Fruit fly (Drosophila melanogaster): Measurements from ENCODE around the gene MnM.
A peak's percentile ranks its signal among the peaks of the same experiment; 100 is the strongest.

DNA sequence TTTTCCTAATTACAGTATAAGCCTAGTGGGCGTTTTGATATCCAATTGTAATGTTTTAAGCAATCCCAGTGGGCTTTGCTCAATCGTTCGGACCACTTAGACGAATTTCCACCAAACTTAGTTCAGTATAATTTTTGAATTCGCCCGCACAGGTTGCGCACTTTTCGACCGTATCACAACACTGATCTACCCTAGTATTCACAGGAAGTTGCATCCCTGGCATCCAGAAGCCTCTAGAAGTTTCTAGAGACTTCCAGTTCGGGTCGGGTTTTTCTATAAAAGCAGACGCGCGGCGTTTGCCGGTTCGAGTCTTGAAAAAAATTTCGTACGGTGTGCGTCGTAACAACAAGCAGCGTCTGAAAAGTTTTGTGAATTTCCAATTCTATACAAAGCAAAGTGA lies 14.5 kb upstream of the MnM start, which contains the start of gene Hsp83:
- TF ChIP-seq Hnf4 (GFP tag; optimal IDR thresholded peaks at IDR 0.05) = peak; percentile 92
- TF ChIP-seq Vsx2 (GFP tag; optimal IDR thresholded peaks at IDR 0.05; ENCODE audit: partially characterized antibody) = no peak
- TF ChIP-seq dl (GFP tag; optimal IDR thresholded peaks at IDR 0.05; ENCODE audit: insufficient read depth in 1 of 2, partially characterized antibody in 2 of 2) = no peak
